Fruit fly (Drosophila melanogaster) whole organism, embryonic: Measurements from ENCODE around the gene Sodh1.

ENCODE experiments used
- CG10366 ChIP-seq: fragments of 200-800 bp; sonication (Bioruptor generic); IDR thresholded peaks from 2 replicates; pipeline ENCODE4 v1.3.6; 2022; ENCODE audit warnings: missing biosample characterization, missing genetic modification characterization
- CG10565 ChIP-seq: fragments of 200-800 bp; sonication (Bioruptor generic); optimal IDR thresholded peaks from 3 replicates; lab custom pipeline; 2016; ENCODE audit warnings: missing biosample characterization, mild to moderate bottlenecking, missing genetic modification characterization
- CG17612 ChIP-seq: fragments of 200-800 bp; sonication (Bioruptor generic); IDR thresholded peaks from 2 replicates; pipeline ENCODE4 v1.3.6; 2022; ENCODE audit warnings: missing biosample characterization, missing genetic modification characterization
- CG1832 ChIP-seq: fragments of 200-800 bp; sonication (Bioruptor generic); optimal IDR thresholded peaks from 2 replicates; lab custom pipeline; 2017; ENCODE audit warnings: missing biosample characterization, mild to moderate bottlenecking, missing genetic modification characterization, inconsistent platforms
- CG18764 ChIP-seq: fragments of 200-800 bp; sonication (Bioruptor generic); optimal IDR thresholded peaks from 3 replicates; lab custom pipeline; 2016; ENCODE audit warnings: missing biosample characterization, missing genetic modification characterization
- CG2202 ChIP-seq: fragments of 200-800 bp; sonication (Bioruptor generic); optimal IDR thresholded peaks from 2 replicates; lab custom pipeline; 2018; ENCODE audit warnings: missing biosample characterization, mild to moderate bottlenecking, missing genetic modification characterization
- CG31365 ChIP-seq: fragments of 200-800 bp; sonication (Bioruptor generic); optimal IDR thresholded peaks from 2 replicates; lab custom pipeline; 2018; ENCODE audit warnings: missing biosample characterization, mild to moderate bottlenecking, missing genetic modification characterization
- CG31441 ChIP-seq: fragments of 200-800 bp; sonication (Bioruptor generic); IDR thresholded peaks from 2 replicates; pipeline ENCODE4 v1.3.6; 2022; ENCODE audit warnings: missing biosample characterization, missing genetic modification characterization
- CG3407 ChIP-seq: fragments of 200-800 bp; sonication (Bioruptor generic); optimal IDR thresholded peaks from 2 replicates; lab custom pipeline; 2018; ENCODE audit warnings: missing biosample characterization, mild to moderate bottlenecking, missing genetic modification characterization
- CG3847 ChIP-seq: fragments of 200-800 bp; sonication (Bioruptor generic); IDR thresholded peaks from 2 replicates; pipeline ENCODE4 v1.3.6; 2022; ENCODE audit warnings: missing biosample characterization, missing genetic modification characterization
- CG4328 ChIP-seq: fragments of 200-800 bp; sonication (Bioruptor generic); optimal IDR thresholded peaks from 3 replicates; lab custom pipeline; 2017; ENCODE audit warnings: missing biosample characterization, missing genetic modification reagents, missing genetic modification characterization
- CG4617 ChIP-seq: fragments of 200-800 bp; sonication (Bioruptor generic); optimal IDR thresholded peaks from 3 replicates; lab custom pipeline; 2016; ENCODE audit warnings: missing biosample characterization, missing genetic modification characterization, borderline replicate concordance
- CG6854 ChIP-seq: fragments of 200-800 bp; sonication (Bioruptor generic); optimal IDR thresholded peaks from 3 replicates; lab custom pipeline; 2017; ENCODE audit warnings: missing biosample characterization, mild to moderate bottlenecking, missing genetic modification characterization
- CG7271 ChIP-seq: fragments of 200-800 bp; sonication (Bioruptor generic); optimal IDR thresholded peaks from 2 replicates; lab custom pipeline; 2018; ENCODE audit warnings: missing biosample characterization, mild to moderate bottlenecking, missing genetic modification characterization, moderate library complexity
- CG7928 ChIP-seq: fragments of 200-800 bp; sonication (Bioruptor generic); optimal IDR thresholded peaks from 2 replicates; lab custom pipeline; 2017; ENCODE audit warnings: missing biosample characterization, mild to moderate bottlenecking, missing genetic modification characterization
- CG8290 ChIP-seq, 3 experiments: fragments of 200-800 bp; sonication (Bioruptor generic); optimal IDR thresholded peaks; 2 replicates each; lab custom pipeline; 2016 to 2019; ENCODE audit warnings: missing biosample characterization in 3 of 3, missing genetic modification characterization in 3 of 3, mild to moderate bottlenecking in 2 of 3, moderate library complexity in 1 of 3
- CG9727 ChIP-seq: fragments of 200-800 bp; sonication (Bioruptor generic); optimal IDR thresholded peaks from 3 replicates; lab custom pipeline; 2017; ENCODE audit warnings: missing biosample characterization, mild to moderate bottlenecking, missing genetic modification characterization
- CG9817 ChIP-seq: fragments of 200-800 bp; sonication (Bioruptor generic); optimal IDR thresholded peaks from 2 replicates; lab custom pipeline; 2018; ENCODE audit warnings: missing biosample characterization, mild to moderate bottlenecking, missing genetic modification characterization, moderate library complexity
- Dbx ChIP-seq: fragments of 200-800 bp; sonication (Bioruptor generic); IDR thresholded peaks from 3 replicates; pipeline ENCODE4 v1.3.6; 2022; ENCODE audit warnings: missing biosample characterization, missing genetic modification characterization
- Doc2 ChIP-seq: fragments of 200-800 bp; sonication (Bioruptor generic); IDR thresholded peaks from 2 replicates; pipeline ENCODE4 v1.3.6; 2022; ENCODE audit warnings: missing biosample characterization, missing genetic modification characterization
- Doc3 ChIP-seq: fragments of 200-800 bp; sonication (Bioruptor generic); IDR thresholded peaks from 3 replicates; pipeline ENCODE4 v1.3.6; 2022; ENCODE audit warnings: missing biosample characterization, missing genetic modification characterization; ENCODE audit not compliant: partially characterized antibody
- Drgx ChIP-seq: fragments of 200-800 bp; sonication (Bioruptor generic); IDR thresholded peaks from 2 replicates; pipeline ENCODE4 v1.3.6; 2022; ENCODE audit warnings: missing biosample characterization, missing genetic modification characterization
- Hr51 ChIP-seq, 2 experiments: fragments of 200-800 bp; sonication (Bioruptor generic); optimal IDR thresholded peaks; 2 replicates in 1 of 2; 3 replicates in 1 of 2; lab custom pipeline; 2016 to 2018; ENCODE audit warnings: missing biosample characterization in 2 of 2, missing genetic modification characterization in 2 of 2, mild to moderate bottlenecking in 1 of 2, moderate library complexity in 1 of 2
- Jarid2 ChIP-seq: fragments of 200-800 bp; sonication (Bioruptor generic); optimal IDR thresholded peaks from 3 replicates; lab custom pipeline; 2017; ENCODE audit warnings: mild to moderate bottlenecking, missing biosample characterization, missing genetic modification reagents, missing genetic modification characterization
- Lhr ChIP-seq: fragments of 200-800 bp; sonication (Bioruptor generic); optimal IDR thresholded peaks from 3 replicates; lab custom pipeline; 2017; ENCODE audit warnings: mild to moderate bottlenecking, missing biosample characterization, missing genetic modification reagents, missing genetic modification characterization
- Lpt ChIP-seq: fragments of >200 bp; optimal IDR thresholded peaks from 2 replicates; lab custom pipeline; 2018; ENCODE audit warnings: missing biosample characterization, missing genetic modification characterization
- MESR4 ChIP-seq: fragments of 200-800 bp; sonication (Bioruptor generic); optimal IDR thresholded peaks from 2 replicates; lab custom pipeline; 2018; ENCODE audit warnings: missing biosample characterization, mild to moderate bottlenecking, missing genetic modification characterization, moderate library complexity
- Med ChIP-seq: fragments of 200-800 bp; sonication (Bioruptor generic); peaks from one replicate; lab custom pipeline; 2016; ENCODE audit warnings: missing biosample characterization, missing genetic modification characterization, mild to moderate bottlenecking, inconsistent platforms, moderate library complexity
- NfI ChIP-seq: fragments of 200-800 bp; sonication (Bioruptor generic); optimal IDR thresholded peaks from 3 replicates; lab custom pipeline; 2018; ENCODE audit warnings: missing biosample characterization, mild to moderate bottlenecking, missing genetic modification characterization, moderate library complexity
- Ravus ChIP-seq: fragments of 200-800 bp; sonication (Bioruptor generic); IDR thresholded peaks from 2 replicates; pipeline ENCODE4 v1.3.6; 2022; ENCODE audit warnings: missing biosample characterization, missing genetic modification characterization
- Scr ChIP-seq: fragments of 200-800 bp; sonication (Bioruptor generic); IDR thresholded peaks from 2 replicates; pipeline ENCODE4 v1.3.6; 2022; ENCODE audit warnings: missing biosample characterization, missing genetic modification characterization; ENCODE audit not compliant: partially characterized antibody
- Side ChIP-seq: fragments of 200-800 bp; sonication (Bioruptor generic); optimal IDR thresholded peaks from 2 replicates; lab custom pipeline; 2016; ENCODE audit warnings: missing biosample characterization, missing genetic modification characterization
- aop ChIP-seq: fragments of 200-800 bp; sonication (Bioruptor generic); IDR thresholded peaks from 2 replicates; pipeline ENCODE4 v1.3.6; 2022; ENCODE audit warnings: missing biosample characterization, missing genetic modification characterization
- az2 ChIP-seq: fragments of 200-800 bp; sonication (Bioruptor generic); optimal IDR thresholded peaks from 3 replicates; lab custom pipeline; 2016; ENCODE audit warnings: missing biosample characterization, missing genetic modification characterization
- bbx ChIP-seq: fragments of 200-800 bp; sonication (Bioruptor generic); IDR thresholded peaks from 2 replicates; pipeline ENCODE4 v1.3.6; 2022; ENCODE audit warnings: missing biosample characterization, missing genetic modification characterization; ENCODE audit not compliant: partially characterized antibody
- cas ChIP-seq: fragments of 200-800 bp; sonication (Bioruptor generic); IDR thresholded peaks from 2 replicates; pipeline ENCODE4 v1.3.6; 2022; ENCODE audit warnings: missing biosample characterization, missing genetic modification characterization
- danr ChIP-seq: fragments of 200-800 bp; sonication (Bioruptor generic); IDR thresholded peaks from 2 replicates; pipeline ENCODE4 v1.3.6; 2022; ENCODE audit warnings: missing biosample characterization, missing genetic modification characterization
- fd96Cb ChIP-seq: fragments of 200-800 bp; sonication (Bioruptor generic); optimal IDR thresholded peaks from 2 replicates; lab custom pipeline; 2018; ENCODE audit warnings: missing biosample characterization, mild to moderate bottlenecking, missing genetic modification characterization, moderate library complexity
- ftz-f1 ChIP-seq: fragments of 200-800 bp; sonication (Bioruptor generic); optimal IDR thresholded peaks from 2 replicates; lab custom pipeline; 2016; ENCODE audit warnings: missing biosample characterization, missing genetic modification characterization
- h ChIP-seq: fragments of >200 bp; optimal IDR thresholded peaks from 2 replicates; lab custom pipeline; 2017
- hb ChIP-seq: fragments of 200-800 bp; sonication (Bioruptor generic); IDR thresholded peaks from 3 replicates; pipeline ENCODE4 v1.3.6; 2022; ENCODE audit warnings: missing biosample characterization, missing genetic modification characterization; ENCODE audit not compliant: partially characterized antibody
- inv ChIP-seq: fragments of 200-800 bp; sonication (Bioruptor generic); IDR thresholded peaks from 2 replicates; pipeline ENCODE4 v1.3.6; 2022; ENCODE audit warnings: missing biosample characterization, missing genetic modification characterization; ENCODE audit not compliant: partially characterized antibody
- kah ChIP-seq: fragments of 200-800 bp; sonication (Bioruptor generic); optimal IDR thresholded peaks from 2 replicates; lab custom pipeline; 2018; ENCODE audit warnings: missing biosample characterization, mild to moderate bottlenecking, missing genetic modification characterization
- mam ChIP-seq: fragments of 200-800 bp; sonication (Bioruptor generic); optimal IDR thresholded peaks from 3 replicates; lab custom pipeline; 2016; ENCODE audit warnings: missing biosample characterization, missing genetic modification characterization
- nmo ChIP-seq: fragments of 200-800 bp; sonication (Bioruptor generic); optimal IDR thresholded peaks from 2 replicates; lab custom pipeline; 2018; ENCODE audit warnings: missing biosample characterization, mild to moderate bottlenecking, missing genetic modification characterization, moderate library complexity
- org-1 ChIP-seq: fragments of 200-800 bp; sonication (Bioruptor generic); optimal IDR thresholded peaks from 2 replicates; lab custom pipeline; 2017; ENCODE audit warnings: missing biosample characterization, missing genetic modification characterization
- slou ChIP-seq: fragments of 200-800 bp; sonication (Bioruptor generic); optimal IDR thresholded peaks from 3 replicates; lab custom pipeline; 2016; ENCODE audit warnings: missing biosample characterization, missing genetic modification characterization
- ssp ChIP-seq: fragments of 200-800 bp; sonication (Bioruptor generic); IDR thresholded peaks from 2 replicates; pipeline ENCODE4 v1.3.6; 2022; ENCODE audit warnings: missing biosample characterization, missing genetic modification characterization
- tgo ChIP-seq: fragments of 200-800 bp; sonication (Bioruptor generic); IDR thresholded peaks from 3 replicates; pipeline ENCODE4 v1.3.6; 2022; ENCODE audit warnings: missing biosample characterization, missing genetic modification characterization
- unpg ChIP-seq: fragments of 200-800 bp; sonication (Bioruptor generic); optimal IDR thresholded peaks from 3 replicates; lab custom pipeline; 2018; ENCODE audit warnings: missing biosample characterization, mild to moderate bottlenecking, missing genetic modification characterization, moderate library complexity
- wdn ChIP-seq: fragments of 200-800 bp; sonication (Bioruptor generic); IDR thresholded peaks from 2 replicates; pipeline ENCODE4 v1.3.6; 2022; ENCODE audit warnings: missing biosample characterization, missing genetic modification characterization

The Sodh1 gene

DNA sequence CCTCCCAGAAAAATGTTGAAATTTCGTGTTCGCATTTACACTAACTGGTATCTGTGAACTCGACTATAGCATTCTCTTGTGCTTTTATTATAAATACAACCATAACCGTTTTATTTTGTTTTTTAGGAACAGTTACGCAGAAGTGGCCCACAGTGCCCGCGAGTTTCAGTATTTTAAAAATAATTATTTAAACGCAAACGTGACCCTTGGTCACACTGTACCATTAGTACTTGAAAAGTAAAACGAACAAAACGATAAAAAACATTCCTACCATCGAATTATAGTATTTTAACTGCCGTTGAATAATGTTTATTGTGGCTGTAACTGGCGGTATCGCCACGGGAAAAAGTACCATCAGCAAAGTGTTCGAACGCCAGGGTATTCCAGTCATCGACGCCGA is 29.8 kb downstream of the Sodh1 start, which contains the start of gene Dpck (continued):
- TF ChIP-seq az2 (GFP tag; lab: Kevin White, UChicago) (no peak), CG4328 (GFP tag; lab: Kevin White, UChicago) (no peak), CG31441 (0 out of 2 replicates have a peak, but pooled peaks have one; percentile 30), CG6854 (peak; percentile 1), Doc2 (no peak), Dbx (GFP tag; lab: Robert Waterston, UW) (no peak), CG17612 (no peak), ftz-f1 (GFP tag; lab: Kevin White, UChicago) (no peak), CG7928 (GFP tag; lab: Kevin White, UChicago) (no peak), Scr (GFP tag; lab: Robert Waterston, UW) (no peak), aop (GFP tag; lab: Robert Waterston, UW) (no peak), Hr51 (GFP tag; optimal IDR thresholded peaks at IDR 0.05; lab: Kevin White, UChicago) (peak in 1 of 2 experiments; percentile 19), ssp (no peak), h (lab: Kevin White, UChicago) (no peak), CG7271 (tag; lab: Kevin White, UChicago) (no peak), Med (peak; percentile 80), CG3407 (no peak), CG3847 (0 out of 2 replicates have a peak, but pooled peaks have one; percentile 32), Lhr (GFP tag; lab: Kevin White, UChicago) (peak; percentile 60), CG9817 (tag; lab: Kevin White, UChicago) (no peak), Lpt (no peak), Side (GFP tag; lab: Kevin White, UChicago) (no peak), unpg (GFP tag; lab: Kevin White, UChicago) (peak; percentile 13), inv (no peak), org-1 (GFP tag; lab: Kevin White, UChicago) (no peak), NfI (GFP tag; lab: Kevin White, UChicago) (peak; percentile 5), kah (no peak), CG10565 (GFP tag; lab: Kevin White, UChicago) (no peak), nmo (peak; percentile 21), fd96Cb (tag; lab: Kevin White, UChicago) (no peak), CG18764 (GFP tag; lab: Kevin White, UChicago) (peak; percentile 3), slou (GFP tag; lab: Kevin White, UChicago) (no peak), CG1832 (GFP tag; lab: Kevin White, UChicago) (no peak), CG31365 (no peak), Jarid2 (no peak), Doc3 (GFP tag; lab: Robert Waterston, UW) (no peak), MESR4 (peak; percentile 81), mam (GFP tag; lab: Kevin White, UChicago) (no peak), CG4617 (peak; percentile 64), cas (no peak), CG9727 (GFP tag; lab: Kevin White, UChicago) (no peak), bbx (GFP tag; lab: Robert Waterston, UW) (no peak), wdn (GFP tag; lab: Robert Waterston, UW) (no peak), danr (no peak), Drgx (GFP tag; lab: Robert Waterston, UW) (peak; percentile 45), hb (GFP tag; lab: Robert Waterston, UW) (no peak), CG8290 (GFP tag; optimal IDR thresholded peaks at IDR 0.05; lab: Kevin White, UChicago) (peak; percentile 22), CG8290 (tag; optimal IDR thresholded peaks at IDR 0.05; lab: Kevin White, UChicago) (peak; percentile 23 to 54), CG10366 (GFP tag; lab: Robert Waterston, UW) (no peak; the same call in 1 of the 2 replicates), CG2202 (tag; lab: Kevin White, UChicago) (no peak), tgo (GFP tag; lab: Robert Waterston, UW) (no peak), Ravus (GFP tag; lab: Robert Waterston, UW) (no peak)
